Fruit fly (Drosophila melanogaster): ENCODE measurements around the gene Cat.

The Cat gene

DNA sequence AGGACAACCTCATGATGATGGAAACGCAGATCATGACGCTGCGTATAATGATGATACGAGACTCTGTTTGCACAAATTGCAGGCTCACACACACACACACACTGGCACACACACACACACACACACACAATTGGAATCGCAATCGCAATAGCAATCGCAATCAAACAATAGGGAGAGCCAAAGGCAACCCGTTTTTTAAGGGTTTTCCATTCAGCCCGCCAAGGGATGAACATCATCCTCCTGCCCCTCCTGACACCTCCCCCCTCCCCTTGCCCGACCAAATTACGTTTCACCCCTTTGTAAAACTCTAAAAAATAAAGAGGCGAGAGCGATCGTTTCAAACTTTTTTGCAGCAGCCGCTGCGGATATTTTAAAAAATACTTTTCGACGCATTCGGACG lies 29.8 kb downstream of the Cat start:
- no peak for TF ChIP-seq lola (GFP tag; optimal IDR thresholded peaks at IDR 0.05)
- no peak for TF ChIP-seq dmrt93B (GFP tag; optimal IDR thresholded peaks at IDR 0.05)
- TF ChIP-seq Vsx2 (GFP tag; optimal IDR thresholded peaks at IDR 0.05; ENCODE audit: partially characterized antibody): no peak
- no peak for TF ChIP-seq CG9705 (GFP tag; optimal IDR thresholded peaks at IDR 0.05)
- TF ChIP-seq N (GFP tag; optimal IDR thresholded peaks at IDR 0.05): no peak
- peak; percentile 56 for TF ChIP-seq Dfd (GFP tag; optimal IDR thresholded peaks at IDR 0.05)
- TF ChIP-seq Rel (GFP tag; optimal IDR thresholded peaks at IDR 0.05): no peak
- no peak for TF ChIP-seq Rel (tag; optimal IDR thresholded peaks at IDR 0.05)
- TF ChIP-seq Jra (GFP tag; optimal IDR thresholded peaks at IDR 0.05): no peak

- TF ChIP-seq Myc (optimal IDR thresholded peaks at IDR 0.05): no peak
- no peak for TF ChIP-seq usp (GFP tag; optimal IDR thresholded peaks at IDR 0.05)
- no peak for TF ChIP-seq Hnf4 (GFP tag; optimal IDR thresholded peaks at IDR 0.05)
- TF ChIP-seq lola (GFP tag; optimal IDR thresholded peaks at IDR 0.05): no peak
- no peak for TF ChIP-seq dmrt93B (GFP tag; optimal IDR thresholded peaks at IDR 0.05)
- TF ChIP-seq Hr83 (GFP tag; optimal IDR thresholded peaks at IDR 0.05; ENCODE audit: poor library complexity, severe bottlenecking): no peak
- no peak for TF ChIP-seq Mio (GFP tag; optimal IDR thresholded peaks at IDR 0.05)
- no peak for TF ChIP-seq sage (GFP tag; optimal IDR thresholded peaks at IDR 0.05)
- TF ChIP-seq Hr78 (GFP tag; optimal IDR thresholded peaks at IDR 0.05): no peak
- no peak for TF ChIP-seq N (GFP tag; optimal IDR thresholded peaks at IDR 0.05)
- no peak for TF ChIP-seq Abd-B (GFP tag; optimal IDR thresholded peaks at IDR 0.05)
Observed at dm6 chr3L:18853439-18853838, 31.0 kb downstream of the Cat start.

DNA sequence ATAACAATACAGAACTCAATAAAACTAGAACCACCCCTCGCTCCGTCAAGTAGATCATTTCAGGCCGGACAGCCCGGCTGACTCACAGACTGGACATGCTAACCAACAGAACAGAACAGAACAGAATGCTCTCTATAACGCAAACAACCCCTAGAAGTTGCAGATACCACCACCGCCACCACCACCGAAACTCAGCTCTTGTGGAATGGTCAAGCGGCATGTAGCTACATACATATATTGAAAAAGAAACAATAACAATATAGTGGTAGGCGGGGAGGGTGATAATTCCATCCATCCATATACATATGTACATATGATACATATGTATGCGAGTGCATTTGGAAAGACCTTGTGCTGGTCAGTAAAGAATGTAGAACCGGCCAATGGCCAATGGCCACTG lies 32.0 kb downstream of the Cat start:
- no peak for TF ChIP-seq dl (GFP tag; optimal IDR thresholded peaks at IDR 0.05; ENCODE audit: insufficient read depth in 1 of 2, partially characterized antibody in 2 of 2)
- no peak for TF ChIP-seq Myc (optimal IDR thresholded peaks at IDR 0.05)
- no peak for TF ChIP-seq Hr83 (GFP tag; optimal IDR thresholded peaks at IDR 0.05; ENCODE audit: poor library complexity, severe bottlenecking)

DNA sequence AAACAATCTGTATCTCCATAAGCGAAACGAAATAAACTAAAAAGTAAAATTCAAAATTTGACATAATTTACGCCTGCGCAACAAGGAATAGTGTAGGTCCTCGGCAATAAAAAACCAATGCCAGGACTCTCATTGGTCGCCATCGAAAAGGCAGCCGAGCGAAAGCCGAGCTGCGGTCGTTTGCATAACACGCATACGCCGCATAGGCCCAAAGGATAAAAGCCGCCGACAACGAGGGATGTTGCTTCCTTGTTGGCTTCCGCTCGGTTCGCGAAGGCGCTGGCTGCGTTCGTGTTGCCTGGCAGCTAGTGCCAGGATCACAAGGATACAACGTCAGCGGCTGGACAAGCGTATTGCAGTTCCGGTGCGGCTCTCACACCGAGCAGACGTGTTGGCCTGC lies 38.1 kb downstream of the Cat start:
- TF ChIP-seq dl (GFP tag; optimal IDR thresholded peaks at IDR 0.05; ENCODE audit: insufficient read depth in 1 of 2, partially characterized antibody in 2 of 2): no peak

- no peak for TF ChIP-seq usp (GFP tag; optimal IDR thresholded peaks at IDR 0.05)
- TF ChIP-seq GATAd (GFP tag; optimal IDR thresholded peaks at IDR 0.05): no peak
- no peak for TF ChIP-seq Vsx2 (GFP tag; optimal IDR thresholded peaks at IDR 0.05; ENCODE audit: partially characterized antibody)
- TF ChIP-seq CG9705 (GFP tag; optimal IDR thresholded peaks at IDR 0.05): no peak
- no peak for TF ChIP-seq Hr83 (GFP tag; optimal IDR thresholded peaks at IDR 0.05; ENCODE audit: poor library complexity, severe bottlenecking)
- TF ChIP-seq foxo (GFP tag; optimal IDR thresholded peaks at IDR 0.05): no peak
- TF ChIP-seq Hnf4 (GFP tag; optimal IDR thresholded peaks at IDR 0.05): no peak
- no peak for TF ChIP-seq sage (GFP tag; optimal IDR thresholded peaks at IDR 0.05)
- TF ChIP-seq Hr78 (GFP tag; optimal IDR thresholded peaks at IDR 0.05): no peak
- no peak for TF ChIP-seq Abd-B (GFP tag; optimal IDR thresholded peaks at IDR 0.05)
- no peak for TF ChIP-seq psq (GFP tag; optimal IDR thresholded peaks at IDR 0.05)
Observed at dm6 chr3L:18861893-18862292, 39.5 kb downstream of the Cat start.

DNA sequence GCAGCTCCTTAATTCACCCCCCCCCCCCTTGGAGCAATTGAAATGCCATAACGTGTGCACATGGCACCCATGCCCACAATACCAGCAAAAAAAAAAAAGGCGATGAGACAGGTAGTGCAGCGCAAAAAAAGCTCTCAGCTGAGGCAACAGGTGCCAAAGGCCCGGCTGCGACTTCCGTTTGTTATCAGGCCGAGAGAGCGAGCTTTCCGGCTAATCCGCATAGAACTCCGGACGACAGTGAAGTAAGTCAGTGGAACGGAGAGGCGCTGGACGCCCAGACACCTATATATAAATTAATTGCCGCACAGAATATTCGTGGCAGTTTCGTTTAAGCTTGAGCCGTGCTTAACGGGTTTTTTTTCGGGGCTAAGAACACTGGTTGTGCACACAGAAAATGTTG lies 40.9 kb downstream of the Cat start, which contains the start of gene CG6865:
Gene CG6865, plus strand, starts transcription at position 321 of the 400 bp plus-strand sequence.
- TF ChIP-seq usp (GFP tag; optimal IDR thresholded peaks at IDR 0.05): no peak
- TF ChIP-seq psq (GFP tag; optimal IDR thresholded peaks at IDR 0.05): no peak
- TF ChIP-seq Jra (GFP tag; optimal IDR thresholded peaks at IDR 0.05): no peak

DNA sequence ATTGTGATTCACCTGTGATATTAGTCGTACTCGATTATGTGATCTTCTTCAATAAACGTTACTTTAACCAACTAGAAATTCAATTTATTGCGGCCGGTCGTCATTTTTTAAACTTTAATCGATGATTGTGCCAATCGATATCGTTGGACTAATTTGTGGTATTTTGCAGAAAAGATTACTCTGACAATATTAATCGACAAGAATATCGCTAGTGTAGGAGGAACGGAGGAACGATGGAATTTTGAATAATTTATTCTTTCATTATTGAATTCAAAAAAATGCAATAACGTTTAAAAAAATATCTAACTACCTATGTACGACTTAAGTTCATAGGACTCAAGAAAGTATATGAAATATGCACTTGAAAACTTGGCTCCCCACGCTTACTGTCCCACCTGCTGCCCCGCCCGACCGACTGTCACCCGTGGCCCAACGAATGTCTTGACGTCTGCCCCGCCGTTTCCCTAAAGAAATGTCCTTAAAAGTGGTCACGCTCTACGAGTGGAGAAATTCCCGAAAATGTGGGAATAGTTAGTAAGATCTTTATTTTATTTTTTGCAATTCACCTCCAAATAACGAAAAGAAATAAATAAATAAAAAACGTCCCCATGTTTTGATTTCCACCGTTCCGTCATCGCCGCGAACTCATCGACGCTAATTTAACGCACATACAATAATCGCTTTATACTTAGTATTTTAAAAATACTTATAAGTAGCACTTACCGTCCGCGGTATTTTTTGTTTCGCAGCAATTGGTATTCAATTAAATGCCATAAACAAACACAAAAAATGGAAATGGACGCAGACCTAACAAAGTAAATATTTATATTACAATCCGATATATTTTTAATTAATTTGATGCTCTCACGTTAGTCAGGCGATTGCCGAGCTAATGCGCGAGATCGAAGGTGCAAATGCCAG lies 43.3 kb downstream of the Cat start, which contains the start of gene CG14074:
Gene CG14074, plus strand, starts transcription at position 779 of the 921 bp plus-strand sequence.
- TF ChIP-seq woc (GFP tag; optimal IDR thresholded peaks at IDR 0.05) (peak; percentile 11), Rel (GFP tag; optimal IDR thresholded peaks at IDR 0.05) (no peak), Rel (tag; optimal IDR thresholded peaks at IDR 0.05) (peak; percentile 52), jim (GFP tag; optimal IDR thresholded peaks at IDR 0.05) (no peak), brk (GFP tag; optimal IDR thresholded peaks at IDR 0.05) (peak; percentile 0), sage (GFP tag; optimal IDR thresholded peaks at IDR 0.05) (peak; percentile 64), OdsH (GFP tag; optimal IDR thresholded peaks at IDR 0.05) (no peak), GATAd (GFP tag; optimal IDR thresholded peaks at IDR 0.05) (no peak), sv (GFP tag; optimal IDR thresholded peaks at IDR 0.05) (no peak), lola (GFP tag; optimal IDR thresholded peaks at IDR 0.05) (no peak)

All from whole organism, wandering third instar larva.